Worm (Caenorhabditis elegans): ENCODE results near the gene F54B11.5.
A peak's percentile ranks its signal among the peaks of the same experiment; 100 is the strongest.

F54B11.5 gene

DNA sequence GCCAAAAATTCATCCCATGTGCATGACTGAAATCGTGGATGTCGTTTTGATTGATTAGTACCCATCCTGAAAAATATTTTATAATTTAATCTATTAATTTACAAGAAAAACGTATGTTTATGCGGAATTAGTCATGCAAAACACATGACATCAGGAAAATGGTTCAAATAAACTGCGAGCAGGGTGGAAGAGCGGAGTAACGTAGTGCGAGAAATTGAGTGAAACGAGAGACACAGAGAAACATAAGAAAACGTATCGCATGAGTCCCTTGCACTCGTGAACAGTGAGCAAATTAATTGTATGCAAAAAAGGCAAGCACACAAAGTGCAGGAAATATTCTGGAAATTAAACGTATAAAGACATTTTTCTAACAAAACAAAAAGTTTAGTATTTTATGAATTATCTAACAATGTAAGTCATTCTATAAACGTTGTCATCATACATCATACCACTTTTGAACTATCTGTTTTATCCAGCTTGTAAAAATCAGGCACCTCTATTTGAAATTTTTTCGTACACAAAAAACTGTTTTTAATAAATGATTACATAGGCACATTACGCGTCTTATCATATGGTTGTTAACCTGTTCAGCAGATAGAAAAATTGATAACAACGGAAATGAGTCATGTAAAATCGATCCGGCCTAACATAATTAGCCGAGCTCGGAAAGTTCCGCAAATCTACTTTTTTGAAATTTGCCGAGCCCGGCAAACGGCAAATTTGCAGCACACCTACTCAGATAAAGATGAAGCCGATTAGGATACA lies at the start of gene F54B11.5 (continued):
- TF ChIP-seq jun-1 (tag; optimal IDR thresholded peaks at IDR 0.05): no peak
- TF ChIP-seq Y105C5A.15 (GFP tag; IDR thresholded peaks at IDR 0.05): no peak
- TF ChIP-seq unc-62 (GFP tag; optimal IDR thresholded peaks at IDR 0.05 in 1 of 2): no peak
- no peak for TF ChIP-seq unc-62 (tag; optimal IDR thresholded peaks at IDR 0.05)
- TF ChIP-seq lin-13 (GFP tag; optimal IDR thresholded peaks at IDR 0.05): no peak
- no peak for TF ChIP-seq rbr-2 (tag; optimal IDR thresholded peaks at IDR 0.05)
- no peak for TF ChIP-seq mdt-29 (GFP tag; IDR thresholded peaks at IDR 0.05)
- no peak for TF ChIP-seq nhr-237 (tag; optimal IDR thresholded peaks at IDR 0.05)
- peak; percentile 96 for TF ChIP-seq T20F7.1 (GFP tag; optimal IDR thresholded peaks at IDR 0.05)
- no peak for TF ChIP-seq nhr-76 (tag; optimal IDR thresholded peaks at IDR 0.05)
- no peak for TF ChIP-seq madf-9 (GFP tag; conservative IDR thresholded peaks at IDR 0.05)
- TF ChIP-seq sdz-12 (GFP tag; optimal IDR thresholded peaks at IDR 0.05): no peak
- no peak for TF ChIP-seq attf-4 (tag; optimal IDR thresholded peaks at IDR 0.05)

ce11 chrX:13644884-13645283 lies 49.0 kb upstream of the F54B11.5 start:
- TF ChIP-seq mdl-1 (tag; optimal IDR thresholded peaks at IDR 0.05): no peak
- no peak for TF ChIP-seq ceh-32 (tag; optimal IDR thresholded peaks at IDR 0.05; ENCODE audit: poor library complexity)
- TF ChIP-seq mes-2 (tag; optimal IDR thresholded peaks at IDR 0.05; ENCODE audit: poor library complexity, severe bottlenecking): no peak
- TF ChIP-seq ztf-11 (tag; optimal IDR thresholded peaks at IDR 0.05): no peak
- no peak for TF ChIP-seq lir-3 (tag; optimal IDR thresholded peaks at IDR 0.05)
- TF ChIP-seq aly-2 (tag; optimal IDR thresholded peaks at IDR 0.05): no peak
- no peak for TF ChIP-seq egl-27 (tag; optimal IDR thresholded peaks at IDR 0.05)

DNA sequence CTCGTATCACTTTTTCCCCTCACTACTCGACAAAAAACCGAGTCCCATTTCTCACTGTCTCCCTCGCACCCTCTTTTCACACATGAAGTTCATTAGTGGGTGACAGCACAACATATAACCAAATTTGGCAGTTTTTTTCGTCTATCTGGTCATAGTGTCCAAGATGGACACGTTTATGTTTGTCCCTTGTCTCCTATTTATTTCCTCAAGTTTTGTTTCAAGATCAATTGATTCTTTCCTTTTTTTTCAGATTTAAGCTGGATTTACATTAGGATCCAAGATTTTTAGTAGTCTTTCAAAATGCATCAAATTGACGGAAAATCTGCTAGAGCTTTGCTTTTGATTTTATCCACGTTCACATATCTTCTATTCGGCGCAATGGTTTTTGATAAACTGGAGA lies 43.7 kb upstream of the F54B11.5 start, which contains the start of gene twk-20:
TSS of gene twk-20 (plus strand) at position 301 of the 400 bp plus-strand sequence.
- TF ChIP-seq ces-1 (GFP tag; optimal IDR thresholded peaks at IDR 0.05): peak; percentile 40
- TF ChIP-seq nhr-102 (tag; optimal IDR thresholded peaks at IDR 0.05): no peak
- TF ChIP-seq lin-29 (GFP tag; IDR thresholded peaks at IDR 0.05): no peak
- TF ChIP-seq Y5F2A.4 (GFP tag; optimal IDR thresholded peaks at IDR 0.05): no peak
- no peak for TF ChIP-seq nhr-237 (tag; optimal IDR thresholded peaks at IDR 0.05)

- TF ChIP-seq zfp-3 (GFP tag; conservative IDR thresholded peaks at IDR 0.05): no peak
- TF ChIP-seq mxl-3 (GFP tag; optimal IDR thresholded peaks at IDR 0.05): peak; percentile 16
- no peak for TF ChIP-seq dmd-6 (GFP tag; IDR thresholded peaks at IDR 0.05)
- no peak for TF ChIP-seq dve-1 (tag; optimal IDR thresholded peaks at IDR 0.05; ENCODE audit: insufficient read depth)
- TF ChIP-seq F26F4.8 (GFP tag; conservative IDR thresholded peaks at IDR 0.05): no peak
- TF ChIP-seq daf-16 (GFP tag; optimal IDR thresholded peaks at IDR 0.05): peak in 1 of 2 experiments; percentile 40
- TF ChIP-seq daf-16 (tag; optimal IDR thresholded peaks at IDR 0.05): no peak
- no peak for TF ChIP-seq jun-1 (tag; optimal IDR thresholded peaks at IDR 0.05)
- TF ChIP-seq F44E2.7 (GFP tag; IDR thresholded peaks at IDR 0.05): 0 out of 2 replicates have a peak, but pooled peaks have one; percentile 23
- TF ChIP-seq R02D3.7 (tag; optimal IDR thresholded peaks at IDR 0.05): no peak
- no peak for TF ChIP-seq hlh-11 (tag; optimal IDR thresholded peaks at IDR 0.05)
- no peak for TF ChIP-seq saeg-2 (GFP tag; IDR thresholded peaks at IDR 0.05)
- no peak for TF ChIP-seq ces-1 (GFP tag; optimal IDR thresholded peaks at IDR 0.05)
- TF ChIP-seq ctbp-1 (GFP tag; IDR thresholded peaks at IDR 0.05): no peak
- no peak for TF ChIP-seq nhr-25 (tag; optimal IDR thresholded peaks at IDR 0.05; ENCODE audit: borderline replicate concordance, insufficient read depth)
- no peak for TF ChIP-seq Y75B8A.6 (GFP tag; IDR thresholded peaks at IDR 0.05)
- TF ChIP-seq egl-43 (GFP tag; IDR thresholded peaks at IDR 0.05): no peak
- no peak for TF ChIP-seq spr-1 (tag; optimal IDR thresholded peaks at IDR 0.05)
- TF ChIP-seq unc-62 (GFP tag; optimal IDR thresholded peaks at IDR 0.05 in 1 of 2): peak in 1 of 2 experiments; percentile 92
- TF ChIP-seq unc-62 (tag; optimal IDR thresholded peaks at IDR 0.05): no peak
These were observed 42.6 kb upstream of the F54B11.5 start for ce11 chrX:13638351-13638958.
